Worm (Caenorhabditis elegans): Measurements from ENCODE around the gene F18G5.1.

- TF ChIP-seq scrt-1 (GFP tag; IDR thresholded peaks at IDR 0.05) (no peak), ceh-36 (tag; optimal IDR thresholded peaks at IDR 0.05) (no peak), ama-1 (optimal IDR thresholded peaks at IDR 0.05) (no peak), hmg-4 (GFP tag; optimal IDR thresholded peaks at IDR 0.05) (peak; percentile 5), aly-1 (tag; optimal IDR thresholded peaks at IDR 0.05) (no peak), tra-4 (tag; optimal IDR thresholded peaks at IDR 0.05) (no peak), hmbx-1 (tag; optimal IDR thresholded peaks at IDR 0.05) (no peak), pes-1 (GFP tag; IDR thresholded peaks at IDR 0.05) (no peak), flt-1 (GFP tag; IDR thresholded peaks at IDR 0.05) (no peak), B0310.2 (tag; optimal IDR thresholded peaks at IDR 0.05) (no peak), ceh-13 (GFP tag; optimal IDR thresholded peaks at IDR 0.05) (no peak), F13C5.2 (tag; optimal IDR thresholded peaks at IDR 0.05) (no peak)
Measured at ce11 chrX:9300379-9300778, 40.7 kb downstream of the F18G5.1 start.

Data from whole organism, early embryonic.